Fruit fly (Drosophila melanogaster): Measurements from ENCODE around the gene Nlp.

Nlp gene

DNA sequence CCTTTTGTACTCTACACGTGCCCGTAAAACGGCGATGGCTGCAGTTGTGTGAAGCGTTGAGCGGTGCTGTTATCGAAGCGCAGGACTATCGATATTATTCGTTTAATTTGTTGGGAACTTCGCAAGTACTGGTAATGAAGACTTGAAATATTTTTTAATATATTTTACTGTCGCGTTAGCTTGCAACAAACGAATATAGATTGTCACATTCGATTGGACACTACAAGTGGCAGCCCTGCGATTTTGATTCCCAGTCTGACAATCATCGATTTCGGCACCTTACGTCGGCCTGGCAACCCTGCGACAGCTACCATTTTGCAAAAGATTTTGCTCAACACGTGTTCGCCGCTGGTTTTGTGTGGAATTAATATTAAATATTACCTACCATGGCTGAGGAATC is at the start of gene Nlp, which contains the start of gene Nph:
TSS of gene Nlp (plus strand) at position 138 of the 400 bp plus-strand sequence.
TSS of gene Nph (minus strand) at position 214 of the 400 bp plus-strand sequence.
- peak; percentile 34 for TF ChIP-seq noc (tag; optimal IDR thresholded peaks at IDR 0.05)

DNA sequence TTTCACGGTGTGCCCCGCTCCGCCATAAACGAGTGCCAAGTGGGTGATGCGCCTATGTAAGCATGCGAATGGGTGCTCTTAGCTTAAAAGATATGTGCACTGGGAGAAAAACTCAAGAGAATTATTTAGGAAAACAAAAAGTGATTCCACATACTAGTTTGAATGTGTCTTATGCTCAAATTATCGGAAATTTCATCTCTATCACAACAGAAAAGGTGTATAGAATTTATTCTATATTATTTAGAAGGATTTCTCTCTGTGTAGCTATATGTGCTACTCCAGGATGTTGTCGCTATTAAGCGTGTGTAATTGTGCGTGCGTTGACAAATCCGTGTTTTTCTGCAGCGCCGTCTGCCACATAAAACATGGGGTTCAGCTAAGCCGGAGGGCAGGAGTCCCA is 45.3 kb upstream of the Nlp start:
- no peak for TF ChIP-seq noc (tag; optimal IDR thresholded peaks at IDR 0.05)

DNA sequence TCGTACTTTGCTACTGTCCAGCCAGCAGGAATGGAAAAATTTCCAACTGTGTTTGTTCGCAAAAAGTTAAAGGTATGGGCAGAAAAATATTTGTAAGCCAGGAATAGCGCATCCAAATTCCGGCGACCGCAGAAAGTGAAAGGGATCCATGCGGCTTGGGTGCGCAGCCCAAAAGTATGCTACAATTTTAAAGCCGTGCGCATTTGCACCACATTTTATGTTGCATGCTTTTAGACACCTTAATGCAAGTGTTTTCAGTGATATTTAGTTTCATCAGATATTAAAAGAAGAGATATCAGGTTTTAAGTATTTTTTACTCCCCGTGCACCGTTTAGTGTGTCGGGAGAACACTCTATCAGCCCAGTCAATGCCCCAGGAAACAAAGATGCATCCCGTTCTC is 41.5 kb upstream of the Nlp start:
- no peak for TF ChIP-seq noc (tag; optimal IDR thresholded peaks at IDR 0.05)

DNA sequence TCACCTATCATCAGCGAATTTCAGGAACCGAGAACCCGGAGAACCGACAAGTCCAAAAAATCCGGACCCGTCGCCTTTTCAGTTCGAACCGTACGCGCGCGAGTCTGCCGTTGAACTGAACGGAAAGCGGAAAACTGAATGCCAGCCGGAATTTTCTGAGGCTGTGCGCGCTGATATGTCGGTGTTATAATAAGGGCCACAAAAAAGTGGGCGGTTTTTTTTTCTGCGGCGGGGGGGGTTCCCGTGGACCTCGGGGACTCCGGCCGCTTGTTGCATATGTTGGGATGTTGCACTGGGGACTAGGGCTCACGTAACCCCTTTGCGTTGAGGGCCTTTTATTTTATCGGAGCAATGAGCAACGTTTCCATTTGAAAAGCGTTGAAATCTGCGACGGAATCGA is 35.2 kb upstream of the Nlp start, which contains the start of gene TkR99D:
TSS of gene TkR99D (minus strand) at position 101 of the 400 bp plus-strand sequence.
- no peak for TF ChIP-seq noc (tag; optimal IDR thresholded peaks at IDR 0.05)

DNA sequence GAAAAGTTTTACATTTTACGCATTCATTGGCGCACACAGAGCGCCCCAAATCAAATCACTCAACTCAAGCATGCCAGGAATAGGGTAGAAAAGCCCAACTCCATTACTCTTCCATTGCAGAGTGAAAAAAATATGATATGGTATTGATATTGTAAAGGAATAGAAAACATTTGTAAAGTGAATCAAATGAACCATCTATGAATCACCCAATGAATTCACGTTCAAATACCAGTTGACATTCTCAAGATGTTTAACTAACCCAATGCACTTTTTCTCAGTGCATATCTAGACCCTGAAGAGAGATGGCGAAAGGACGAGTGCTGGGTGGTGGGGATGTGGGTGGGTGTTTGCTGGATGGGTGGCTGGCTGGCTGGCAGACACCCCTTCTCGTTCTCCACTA is 26.0 kb upstream of the Nlp start:
- no peak for TF ChIP-seq noc (tag; optimal IDR thresholded peaks at IDR 0.05)

DNA sequence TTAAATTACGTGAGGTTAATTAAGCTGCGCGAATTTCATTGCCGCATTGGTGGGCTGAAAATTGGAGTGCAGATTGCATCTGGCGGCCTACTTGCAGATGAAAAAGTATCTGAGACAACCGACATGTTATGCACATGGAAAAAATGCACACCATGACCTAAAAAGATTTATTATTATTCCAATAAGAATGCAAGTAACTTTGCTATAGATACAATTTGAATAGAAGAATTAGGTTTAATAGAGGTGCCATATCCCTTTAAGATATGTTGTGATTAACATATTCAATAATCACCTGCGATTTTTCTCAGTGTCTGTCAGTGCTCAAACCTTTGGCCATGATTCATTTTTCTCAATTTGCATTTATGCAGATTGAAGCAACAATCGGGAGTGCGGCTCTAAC is 23.1 kb upstream of the Nlp start:
- no peak for TF ChIP-seq noc (tag; optimal IDR thresholded peaks at IDR 0.05)

DNA sequence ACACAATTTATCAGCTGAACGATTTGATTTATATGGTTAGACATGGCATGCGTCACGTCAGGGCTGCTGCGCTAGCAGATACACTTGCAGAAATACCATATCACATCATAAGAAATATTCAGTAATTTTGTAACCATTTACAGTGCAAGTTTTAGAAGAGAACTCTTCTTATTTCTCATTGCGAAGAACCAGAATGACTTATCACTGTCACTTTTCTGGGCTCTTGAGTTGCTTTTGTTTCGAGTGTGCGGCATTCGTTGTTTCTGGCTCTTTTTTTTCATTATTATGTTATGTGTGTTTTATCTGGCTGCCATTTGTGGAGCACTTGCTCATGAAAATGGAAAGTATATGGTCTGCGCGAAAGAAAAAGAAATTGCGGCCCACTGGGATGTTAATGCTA is 22.6 kb upstream of the Nlp start:
- no peak for TF ChIP-seq noc (tag; optimal IDR thresholded peaks at IDR 0.05)

DNA sequence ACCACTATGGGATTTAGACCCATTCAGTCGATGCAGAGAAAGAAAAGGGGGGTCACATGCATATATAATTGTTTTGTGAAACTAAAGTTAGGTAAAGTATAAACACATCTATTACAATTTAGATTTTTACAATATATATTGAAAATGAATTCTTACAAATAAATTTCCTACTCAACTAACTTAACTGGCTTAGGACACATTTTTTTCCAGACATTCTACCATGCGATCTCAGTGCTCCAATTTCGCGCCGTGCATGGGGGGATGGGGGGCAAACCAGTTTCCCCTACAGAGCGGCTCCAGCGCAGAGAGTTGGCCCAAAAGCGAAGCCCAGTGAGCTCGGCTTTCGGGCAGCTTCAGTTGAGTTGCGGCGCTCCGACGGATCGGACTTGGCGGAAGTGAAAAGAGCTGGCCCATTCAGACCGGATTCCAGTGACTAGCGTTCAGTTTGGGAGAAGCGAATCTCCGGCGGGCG is 21.5 kb upstream of the Nlp start, which contains the start of gene CG7896:
TSS of gene CG7896 (plus strand) at position 354 of the 472 bp plus-strand sequence.
- peak; percentile 75 for TF ChIP-seq noc (tag; optimal IDR thresholded peaks at IDR 0.05)

DNA sequence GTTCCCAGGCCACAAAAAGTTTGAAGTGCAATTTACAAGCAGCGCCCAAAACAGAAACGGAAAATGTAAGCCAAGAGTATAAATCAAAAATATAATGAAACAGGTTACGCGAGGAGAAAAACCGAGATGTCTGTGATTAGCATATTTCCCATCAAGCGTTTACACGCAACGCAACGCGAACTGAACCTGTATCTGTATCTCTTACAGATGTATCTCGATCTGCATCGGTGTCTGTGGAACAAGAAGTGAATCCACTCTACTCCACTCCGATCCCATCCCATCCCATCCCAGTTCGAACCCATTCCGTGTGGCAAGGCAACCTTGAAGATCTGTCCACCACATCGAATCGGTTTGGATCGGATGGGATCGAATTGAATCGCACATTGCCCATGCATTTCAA is 20.7 kb upstream of the Nlp start:
- TF ChIP-seq noc (tag; optimal IDR thresholded peaks at IDR 0.05) = no peak

DNA sequence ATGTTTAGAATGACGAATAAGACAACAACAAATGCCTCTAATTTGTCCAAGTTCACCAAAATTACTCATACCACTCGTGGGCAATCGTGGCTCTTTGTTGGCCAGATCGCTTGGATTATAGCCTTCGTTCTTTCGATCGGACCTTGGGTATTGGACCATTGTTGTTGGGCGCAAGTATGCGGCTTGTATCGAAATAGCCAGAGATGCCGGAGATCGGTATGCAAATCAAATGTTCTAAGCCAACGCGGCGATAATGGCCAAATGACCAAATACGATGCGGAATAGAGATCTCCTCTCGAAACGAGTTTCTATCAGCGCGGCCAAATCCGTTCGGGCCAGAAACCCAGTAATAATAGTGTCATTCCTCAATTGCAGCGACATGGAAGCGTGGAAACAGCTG is 19.4 kb upstream of the Nlp start:
- TF ChIP-seq noc (tag; optimal IDR thresholded peaks at IDR 0.05) = no peak

DNA sequence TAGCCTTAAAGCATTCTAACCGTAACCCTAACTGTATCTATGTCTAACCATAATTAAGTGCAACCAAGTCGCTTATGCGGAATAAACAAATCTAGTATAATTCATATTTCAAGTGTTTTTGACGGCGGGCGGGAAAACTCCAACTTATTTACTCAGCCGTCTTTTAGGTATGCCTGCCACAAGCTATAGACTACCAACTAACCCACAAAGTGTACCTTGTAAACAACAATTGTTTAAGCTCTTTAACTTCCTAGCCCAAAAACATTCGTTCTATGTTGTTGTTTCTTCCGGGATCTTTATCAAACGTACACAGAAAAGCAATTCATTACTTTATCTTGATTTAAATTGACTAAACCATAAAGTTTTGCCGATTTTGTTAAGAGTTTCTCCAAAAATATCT is 13.9 kb upstream of the Nlp start:
- no peak for TF ChIP-seq noc (tag; optimal IDR thresholded peaks at IDR 0.05)

DNA sequence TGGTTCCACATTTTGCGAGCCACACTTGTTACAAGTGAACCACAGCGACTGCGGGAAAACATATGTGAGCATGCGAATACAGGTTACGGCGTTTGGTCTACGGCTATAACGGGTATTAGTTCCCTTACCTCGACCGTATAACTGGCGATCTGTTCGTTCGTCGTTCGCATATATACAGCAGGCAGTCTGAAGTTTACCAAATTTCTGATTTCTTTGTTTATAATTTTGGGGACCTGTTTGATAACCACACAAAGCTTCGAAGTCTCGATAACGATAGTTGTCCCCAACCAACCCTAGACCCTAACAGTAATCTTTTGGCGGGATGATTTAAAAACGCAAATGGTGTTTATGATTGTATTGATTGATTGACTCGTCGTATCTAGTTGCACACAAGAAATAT is 11.5 kb upstream of the Nlp start, which contains the start of gene Acph-1:
TSS of gene Acph-1 (minus strand) at position 278 of the 400 bp plus-strand sequence.
- no peak for TF ChIP-seq noc (tag; optimal IDR thresholded peaks at IDR 0.05)

DNA sequence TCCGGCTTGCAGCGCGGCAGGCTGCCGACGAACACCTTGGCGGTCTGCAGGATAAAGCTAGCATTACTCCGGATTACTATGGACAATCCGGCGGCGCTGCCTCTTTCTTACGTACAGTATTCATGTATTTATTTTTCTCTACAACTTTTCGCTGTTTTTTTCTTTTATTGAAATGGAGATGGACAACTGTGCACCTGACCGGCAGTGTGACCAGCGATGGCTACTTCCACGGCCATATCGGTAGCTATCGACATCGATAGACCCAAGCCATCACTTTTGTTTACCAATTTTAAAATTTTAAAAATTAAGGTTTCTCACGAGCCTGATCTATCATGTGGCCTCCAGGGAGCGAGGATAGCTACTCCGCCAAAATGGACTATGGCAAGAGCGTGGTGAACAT is 9.6 kb upstream of the Nlp start, which contains the start of the genes CG7903 and Sas-6:
TSS of gene CG7903 (minus strand) at position 197 of the 400 bp plus-strand sequence.
TSS of gene Sas-6 (plus strand) at position 323 of the 400 bp plus-strand sequence.
- no peak for TF ChIP-seq noc (tag; optimal IDR thresholded peaks at IDR 0.05)

DNA sequence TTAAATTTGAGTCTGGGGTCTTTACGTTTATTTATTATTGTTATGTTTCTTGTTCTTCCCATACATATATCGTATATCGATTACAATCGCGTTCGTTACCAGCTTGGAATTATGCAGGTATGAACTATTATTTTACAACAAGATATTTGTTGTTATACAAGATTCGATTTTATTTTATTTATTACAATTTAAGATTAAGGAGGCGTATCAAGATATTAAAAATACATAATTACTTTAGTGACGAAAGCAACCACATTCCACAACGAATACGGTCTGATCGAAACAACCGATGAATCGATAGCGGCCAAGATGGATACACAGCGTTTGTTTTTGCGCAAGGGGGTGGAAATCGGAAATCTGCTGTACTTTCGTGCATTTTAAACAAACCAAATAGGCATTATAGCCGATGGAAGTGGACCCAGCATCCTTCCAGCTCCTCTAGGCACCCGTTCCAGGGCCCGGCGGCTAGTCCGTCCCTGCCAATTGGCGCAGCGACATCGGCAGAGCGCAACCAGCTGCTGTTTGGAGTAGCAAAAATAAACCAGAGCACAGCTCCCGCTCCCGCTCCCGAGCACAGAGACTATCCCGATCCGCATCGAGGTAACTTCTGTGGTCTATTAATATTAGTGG is 6.9 kb upstream of the Nlp start, which contains the start of the genes CG15525 and CG11504:
TSS of gene CG15525 (minus strand) at position 70 of the 630 bp plus-strand sequence.
TSS of gene CG11504 (plus strand) at position 294 of the 630 bp plus-strand sequence.
- TF ChIP-seq noc (tag; optimal IDR thresholded peaks at IDR 0.05) = no peak

DNA sequence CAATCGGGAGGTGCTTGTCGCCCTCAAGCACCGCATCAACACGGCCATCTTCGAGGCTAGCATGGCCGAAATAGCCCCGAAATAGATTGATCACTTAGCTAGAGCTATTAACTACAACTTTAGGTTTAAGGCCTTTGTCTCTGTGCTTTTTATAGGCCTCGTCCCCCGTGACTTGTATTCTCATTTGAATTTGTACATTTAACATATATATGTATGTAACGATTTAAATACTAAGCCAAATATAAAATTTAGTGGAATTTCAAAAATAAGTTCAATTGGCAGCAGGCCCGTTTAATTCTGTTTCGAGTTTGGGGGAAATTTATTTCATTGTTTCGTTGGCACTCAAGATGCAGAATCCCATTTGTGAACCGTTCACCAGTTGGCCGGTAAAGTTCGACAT is 5.1 kb upstream of the Nlp start, which contains the start of gene CG34298:
TSS of gene CG34298 (plus strand) at position 301 of the 400 bp plus-strand sequence.
- TF ChIP-seq noc (tag; optimal IDR thresholded peaks at IDR 0.05) = no peak

DNA sequence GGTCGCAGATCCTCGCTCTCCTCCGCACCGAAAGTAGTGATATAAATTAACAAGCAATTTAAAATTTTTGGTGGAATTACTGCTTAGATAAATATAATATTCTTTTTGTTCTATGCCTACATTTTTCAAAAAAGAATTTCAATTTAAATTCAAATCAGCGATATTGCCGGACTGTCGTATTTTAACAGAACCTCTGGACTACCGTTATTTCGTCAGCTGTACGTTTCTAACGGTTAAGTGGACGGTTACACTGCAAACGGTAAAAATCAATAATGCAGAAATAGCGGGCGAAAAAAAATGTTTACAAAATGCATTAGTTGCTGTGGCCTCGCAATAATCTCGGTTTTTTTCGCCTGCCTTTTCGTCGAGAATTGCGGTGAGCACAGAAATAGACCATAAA is 4.3 kb upstream of the Nlp start, which contains the start of gene Tace:
TSS of gene Tace (plus strand) at position 245 of the 400 bp plus-strand sequence.
- no peak for TF ChIP-seq noc (tag; optimal IDR thresholded peaks at IDR 0.05)

DNA sequence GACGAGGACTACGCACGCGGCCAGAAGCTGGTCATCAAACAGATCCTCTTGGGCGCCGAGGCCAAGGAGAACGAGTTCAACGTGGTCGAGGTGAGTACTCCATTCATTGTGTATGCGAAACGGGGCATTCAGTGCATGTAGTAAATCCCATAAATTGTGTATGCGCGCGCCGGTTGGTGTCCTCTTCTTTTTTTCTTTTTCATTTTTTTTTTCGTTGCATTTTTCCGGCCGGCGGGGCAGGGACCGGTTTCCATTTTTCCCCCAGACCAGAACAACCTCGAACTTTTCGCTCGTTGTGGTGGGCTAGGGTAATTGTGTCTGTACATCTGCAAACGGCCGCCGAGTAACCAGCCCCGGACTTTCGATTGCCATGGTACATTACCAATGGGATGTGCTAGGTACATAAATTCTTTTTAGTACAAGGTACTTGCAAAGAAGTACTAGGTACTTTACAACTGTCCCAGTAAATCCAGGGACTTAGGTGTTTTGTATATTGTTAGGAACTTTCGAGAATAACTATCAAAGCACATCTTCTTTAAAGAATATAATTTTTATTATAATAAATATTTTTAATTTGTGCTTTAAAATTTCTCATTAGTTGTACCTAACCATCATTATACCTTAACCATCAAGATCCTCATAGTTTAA is 871 bp downstream of the Nlp start:
- no peak for TF ChIP-seq noc (tag; optimal IDR thresholded peaks at IDR 0.05)

All from whole organism, larva.